Worm (Caenorhabditis elegans) whole organism, L4/young adult: ENCODE results near the gene R08C7.4.

Source experiments
- W03F9.2 ChIP-seq: fragments of 150-350 bp; optimal IDR thresholded peaks from 2 replicates; lab custom pipeline; 2014; ENCODE audit warnings: missing biosample characterization, missing genetic modification characterization
- him-1 ChIP-seq: sonication (generic microtip); optimal IDR thresholded peaks from 2 replicates; lab custom pipeline; 2016; ENCODE audit warnings: missing genotype, missing genetic modification reagents, missing genetic modification characterization, missing compliant biosample characterization

DNA sequence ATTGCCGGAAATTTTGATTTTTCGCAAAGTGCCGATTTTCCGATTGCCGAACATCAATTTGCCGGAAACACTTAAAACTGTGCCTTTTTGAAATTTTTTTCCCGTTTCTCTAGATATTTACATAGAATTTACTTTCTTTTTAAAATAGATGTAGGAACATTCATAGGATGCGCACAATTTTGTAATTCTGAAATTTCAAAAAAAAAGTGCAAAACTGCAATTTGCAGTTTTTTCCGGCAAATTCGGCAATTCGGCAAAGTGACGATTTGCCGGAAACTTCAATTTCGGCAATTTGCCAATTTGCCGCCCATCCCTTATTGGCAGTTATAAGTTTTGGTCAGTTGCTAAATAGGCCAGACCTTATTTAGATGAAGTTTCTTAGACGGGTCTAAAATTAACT, 21.8 kb downstream of the R08C7.4 start:
- TF ChIP-seq W03F9.2 (tag; lab: Kevin White, UChicago) (no peak), him-1 (tag; lab: Kevin White, UChicago) (no peak)
